Fruit fly (Drosophila melanogaster) whole organism, adult: ENCODE data around the gene CG6231.

ENCODE experiments used
- CG11617 ChIP-seq: fragments of 200-800 bp; sonication (Bioruptor generic); optimal IDR thresholded peaks from 2 replicates; lab custom pipeline; 2017; ENCODE audit warnings: mild to moderate bottlenecking, missing biosample characterization, missing genetic modification reagents, missing genetic modification characterization
- CG12768 ChIP-seq: fragments of 200-800 bp; sonication (Bioruptor generic); optimal IDR thresholded peaks from 2 replicates; lab custom pipeline; 2017; ENCODE audit warnings: missing biosample characterization, missing genetic modification characterization, mild to moderate bottlenecking, moderate library complexity, missing genetic modification reagents
- CG14711 ChIP-seq: fragments of 200-800 bp; sonication (Bioruptor generic); optimal IDR thresholded peaks from 2 replicates; lab custom pipeline; 2018; ENCODE audit warnings: missing biosample characterization, mild to moderate bottlenecking, missing genetic modification characterization, moderate library complexity
- CG1620 ChIP-seq: fragments of 200-800 bp; sonication (Bioruptor generic); optimal IDR thresholded peaks from 2 replicates; lab custom pipeline; 2016; ENCODE audit warnings: missing biosample characterization, missing genetic modification characterization
- CG33017 ChIP-seq: fragments of 200-800 bp; sonication (Bioruptor generic); optimal IDR thresholded peaks from 2 replicates; lab custom pipeline; 2018; ENCODE audit warnings: missing biosample characterization, mild to moderate bottlenecking, missing genetic modification characterization, moderate library complexity
- CG5204 ChIP-seq: fragments of 200-800 bp; sonication (Bioruptor generic); optimal IDR thresholded peaks from 2 replicates; lab custom pipeline; 2016; ENCODE audit warnings: missing biosample characterization, missing genetic modification characterization
- CG7045 ChIP-seq: fragments of 200-800 bp; sonication (Bioruptor generic); optimal IDR thresholded peaks from 2 replicates; lab custom pipeline; 2017; ENCODE audit warnings: missing biosample characterization, mild to moderate bottlenecking, missing genetic modification characterization
- CG7101 ChIP-seq: fragments of 200-800 bp; sonication (Bioruptor generic); optimal IDR thresholded peaks from 2 replicates; lab custom pipeline; 2018; ENCODE audit warnings: missing biosample characterization, mild to moderate bottlenecking, missing genetic modification characterization, moderate library complexity
- Clk ChIP-seq: fragments of 200-800 bp; sonication (Bioruptor generic); optimal IDR thresholded peaks from 2 replicates; lab custom pipeline; 2017; ENCODE audit warnings: missing biosample characterization, missing genetic modification characterization
- Crg-1 ChIP-seq: fragments of 200-800 bp; sonication (Bioruptor generic); optimal IDR thresholded peaks from 2 replicates; lab custom pipeline; 2016; ENCODE audit warnings: missing biosample characterization, missing genetic modification characterization
- Hr96 ChIP-seq: fragments of 200-800 bp; sonication (Bioruptor generic); optimal IDR thresholded peaks from 2 replicates; lab custom pipeline; 2016; ENCODE audit warnings: missing biosample characterization, missing genetic modification characterization
- Mnt ChIP-seq: fragments of 200-800 bp; sonication (Bioruptor generic); optimal IDR thresholded peaks from 2 replicates; lab custom pipeline; 2016; ENCODE audit warnings: missing biosample characterization, mild to moderate bottlenecking, missing genetic modification characterization
- bab1 ChIP-seq: fragments of 200-800 bp; sonication (Bioruptor generic); optimal IDR thresholded peaks from 3 replicates; lab custom pipeline; 2019; ENCODE audit warnings: missing biosample characterization, mild to moderate bottlenecking, missing genetic modification characterization, moderate library complexity
- cic ChIP-seq: fragments of 200-800 bp; sonication (Bioruptor generic); optimal IDR thresholded peaks from 2 replicates; lab custom pipeline; 2017; ENCODE audit warnings: missing biosample characterization, mild to moderate bottlenecking, missing genetic modification characterization, moderate library complexity
- cnc ChIP-seq, 2 experiments: fragments of >200 bp; optimal IDR thresholded peaks; 2 replicates each; lab custom pipeline; 2017
- kay ChIP-seq: fragments of 200-800 bp; sonication (Bioruptor generic); peaks from one replicate; lab custom pipeline; 2016; ENCODE audit warnings: missing biosample characterization, missing genetic modification characterization, borderline replicate concordance
- ovo ChIP-seq: fragments of 200-800 bp; sonication (Bioruptor generic); optimal IDR thresholded peaks from 2 replicates; lab custom pipeline; 2016; ENCODE audit warnings: missing biosample characterization, missing genetic modification characterization
- pad ChIP-seq: fragments of 200-800 bp; sonication (Bioruptor generic); optimal IDR thresholded peaks from 3 replicates; lab custom pipeline; 2017; ENCODE audit warnings: missing biosample characterization, missing genetic modification characterization, mild to moderate bottlenecking, moderate library complexity, missing genetic modification reagents
- tj ChIP-seq: fragments of 200-800 bp; sonication (Bioruptor generic); optimal IDR thresholded peaks from 3 replicates; lab custom pipeline; 2017; ENCODE audit warnings: missing biosample characterization, mild to moderate bottlenecking, missing genetic modification characterization, moderate library complexity
- toe ChIP-seq: fragments of 200-800 bp; sonication (Bioruptor generic); optimal IDR thresholded peaks from 2 replicates; lab custom pipeline; 2016; ENCODE audit warnings: missing biosample characterization, missing genetic modification characterization

CG6231 gene

DNA sequence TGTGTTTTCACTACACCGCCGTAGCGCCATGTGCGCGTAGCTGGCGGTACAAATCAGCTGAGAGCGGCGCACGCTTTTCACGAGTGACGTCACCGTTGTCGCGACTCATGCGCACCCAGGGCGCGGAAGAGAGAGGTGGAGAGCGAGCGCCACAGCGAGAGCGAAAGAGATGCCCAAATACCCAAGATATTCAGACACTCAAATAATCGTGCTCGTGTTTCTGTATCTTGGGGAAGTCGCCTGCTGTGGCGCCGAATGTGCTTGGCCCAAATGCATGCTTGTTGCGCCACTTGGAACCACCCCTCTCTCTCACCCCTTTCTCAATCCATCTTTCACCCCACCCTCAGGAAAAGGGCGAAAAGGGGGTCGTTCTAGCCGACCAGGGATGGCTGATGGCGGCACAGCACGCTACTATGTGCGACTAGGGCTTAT, at the start of gene CG6231:
Gene CG6231 (minus strand): TSS at position 34 of the 432 bp plus-strand sequence.
- no peak for TF ChIP-seq pad (GFP tag; lab: Kevin White, UChicago)
- TF ChIP-seq Mnt: peak; percentile 76

DNA sequence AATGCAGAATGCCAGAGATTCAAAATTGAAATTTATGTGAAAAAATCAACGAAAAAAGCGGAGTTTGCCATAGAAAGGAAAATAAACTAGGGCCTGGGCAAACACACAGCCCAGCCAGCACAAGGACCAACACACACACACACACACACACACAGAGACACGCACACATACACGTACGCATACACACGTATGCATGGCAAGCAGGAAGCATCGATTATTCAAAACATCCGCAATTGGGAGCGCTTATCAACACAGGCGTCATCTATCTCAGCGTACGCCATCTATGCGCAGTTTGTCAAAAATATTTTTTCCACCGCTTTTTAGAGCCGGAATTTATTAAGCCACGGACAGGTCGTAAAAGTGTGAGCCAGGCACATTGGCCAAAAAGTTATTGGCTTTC, 47.3 kb upstream of the CG6231 start:
- TF ChIP-seq tj (GFP tag; lab: Kevin White, UChicago) (no peak), CG11617 (GFP tag; lab: Kevin White, UChicago) (no peak), CG7101 (tag; lab: Kevin White, UChicago) (no peak), toe (GFP tag; lab: Kevin White, UChicago) (no peak), cic (GFP tag; lab: Kevin White, UChicago) (no peak), CG14711 (tag; lab: Kevin White, UChicago) (no peak), CG12768 (GFP tag; lab: Kevin White, UChicago) (no peak), Hr96 (GFP tag; lab: Kevin White, UChicago) (no peak)

dm6 chr3R:19672905-19673304, 40.4 kb upstream of the CG6231 start:
- TF ChIP-seq CG5204 (GFP tag; lab: Kevin White, UChicago): no peak
- no peak for TF ChIP-seq Hr96 (GFP tag; lab: Kevin White, UChicago)

DNA sequence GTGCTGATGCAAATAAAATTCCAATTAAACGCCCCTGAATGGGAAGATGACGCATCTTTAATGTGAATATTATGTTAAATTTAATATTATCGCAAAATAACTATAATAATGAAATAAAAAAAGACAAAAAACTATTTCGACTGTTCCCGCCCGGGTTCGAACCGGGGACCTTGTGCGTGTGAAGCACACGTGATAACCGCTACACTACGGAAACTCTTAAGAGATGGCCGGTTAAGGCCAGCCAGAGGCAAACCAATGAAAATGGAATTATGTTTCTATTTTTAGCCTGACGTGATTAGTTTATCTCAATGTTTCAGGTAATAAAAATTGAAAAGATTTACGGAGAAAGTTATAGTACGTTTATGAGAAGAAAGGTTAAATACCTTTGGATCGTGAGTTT, 39.6 kb upstream of the CG6231 start:
- TF ChIP-seq CG1620 (GFP tag; lab: Kevin White, UChicago): no peak
- no peak for TF ChIP-seq Crg-1 (GFP tag; lab: Kevin White, UChicago)
- no peak for TF ChIP-seq CG11617 (GFP tag; lab: Kevin White, UChicago)
- no peak for TF ChIP-seq ovo (GFP tag; lab: Kevin White, UChicago)
- no peak for TF ChIP-seq toe (GFP tag; lab: Kevin White, UChicago)

DNA sequence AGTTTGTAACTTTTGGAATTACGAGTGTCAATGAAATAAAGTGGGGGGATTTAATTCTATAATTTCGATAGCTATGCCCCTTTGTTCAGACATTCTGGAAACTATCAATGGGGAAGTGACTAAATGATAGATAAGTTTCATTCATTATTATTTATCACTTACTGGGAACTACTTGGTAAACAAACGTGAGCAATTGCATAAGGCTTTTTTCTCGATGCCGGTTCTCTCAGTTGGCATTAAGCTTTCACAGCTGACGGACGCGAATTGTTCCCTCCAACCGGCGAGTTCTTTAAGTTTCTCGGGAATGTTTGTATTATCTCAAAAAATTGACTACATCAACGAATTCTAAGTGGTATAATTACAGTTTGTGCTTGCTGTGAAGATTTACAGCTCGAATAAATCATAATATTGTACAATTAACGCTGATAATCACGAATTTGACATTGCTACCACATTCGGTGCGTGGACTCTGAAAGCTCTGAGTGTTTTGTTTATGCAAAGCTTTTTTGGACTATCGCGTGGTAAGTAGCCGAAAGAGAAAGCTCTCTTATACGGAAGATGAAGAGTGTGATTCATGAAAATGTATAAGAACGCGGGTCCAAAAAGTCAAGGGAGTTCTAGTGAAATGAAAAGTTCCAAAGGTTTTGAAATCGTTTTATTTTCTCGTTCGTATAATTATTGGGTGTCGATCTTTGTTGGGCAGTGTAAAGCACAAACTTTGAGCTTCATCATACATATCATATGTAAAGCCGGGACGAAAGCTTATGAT, 38.9 kb upstream of the CG6231 start, which contains the start of gene Naam:
Gene Naam (plus strand): TSS at position 228 of the 769 bp plus-strand sequence.
- TF ChIP-seq Crg-1 (GFP tag; lab: Kevin White, UChicago): no peak
- peak; percentile 28 for TF ChIP-seq toe (GFP tag; lab: Kevin White, UChicago)
- peak; percentile 15 for TF ChIP-seq tj (GFP tag; lab: Kevin White, UChicago)
- no peak for TF ChIP-seq ovo (GFP tag; lab: Kevin White, UChicago)
- TF ChIP-seq cic (GFP tag; lab: Kevin White, UChicago): peak; percentile 82
- TF ChIP-seq kay: peak; percentile 66
- TF ChIP-seq Clk (GFP tag; lab: Kevin White, UChicago): no peak
- TF ChIP-seq CG12768 (GFP tag; lab: Kevin White, UChicago): peak; percentile 29
- peak; percentile 27 for TF ChIP-seq pad (GFP tag; lab: Kevin White, UChicago)
- no peak for TF ChIP-seq CG1620 (GFP tag; lab: Kevin White, UChicago)
- peak; percentile 37 for TF ChIP-seq CG5204 (GFP tag; lab: Kevin White, UChicago)
- no peak for TF ChIP-seq cnc (optimal IDR thresholded peaks at IDR 0.05; lab: Kevin White, UChicago)
- TF ChIP-seq CG33017 (tag; lab: Kevin White, UChicago): peak; percentile 32
- peak; percentile 56 for TF ChIP-seq CG14711 (tag; lab: Kevin White, UChicago)
- peak; percentile 56 for TF ChIP-seq Mnt
- peak; percentile 28 for TF ChIP-seq Hr96 (GFP tag; lab: Kevin White, UChicago)
- peak; percentile 58 for TF ChIP-seq CG7101 (tag; lab: Kevin White, UChicago)
- peak; percentile 30 for TF ChIP-seq CG11617 (GFP tag; lab: Kevin White, UChicago)

dm6 chr3R:19664713-19665112, 32.2 kb upstream of the CG6231 start, which contains the start of gene CG7432:
Gene CG7432 (plus strand): TSS chr3R:19665007.
- no peak for TF ChIP-seq ovo (GFP tag; lab: Kevin White, UChicago)
- TF ChIP-seq Hr96 (GFP tag; lab: Kevin White, UChicago): no peak
- no peak for TF ChIP-seq CG7045
- TF ChIP-seq kay: no peak
- TF ChIP-seq cic (GFP tag; lab: Kevin White, UChicago): no peak
- no peak for TF ChIP-seq toe (GFP tag; lab: Kevin White, UChicago)

- TF ChIP-seq cic (GFP tag; lab: Kevin White, UChicago) (no peak), cnc (optimal IDR thresholded peaks at IDR 0.05; lab: Kevin White, UChicago) (no peak), kay (no peak), CG1620 (GFP tag; lab: Kevin White, UChicago) (no peak), Hr96 (GFP tag; lab: Kevin White, UChicago) (no peak), Clk (GFP tag; lab: Kevin White, UChicago) (no peak), CG14711 (tag; lab: Kevin White, UChicago) (no peak), CG33017 (tag; lab: Kevin White, UChicago) (no peak), CG12768 (GFP tag; lab: Kevin White, UChicago) (no peak), pad (GFP tag; lab: Kevin White, UChicago) (no peak), CG7101 (tag; lab: Kevin White, UChicago) (no peak), bab1 (GFP tag; lab: Kevin White, UChicago) (no peak), CG11617 (GFP tag; lab: Kevin White, UChicago) (no peak), toe (GFP tag; lab: Kevin White, UChicago) (no peak), Mnt (no peak), Crg-1 (GFP tag; lab: Kevin White, UChicago) (no peak), CG7045 (no peak)
Observed at dm6 chr3R:19659448-19659847, 26.9 kb upstream of the CG6231 start, which contains the start of gene ort. Gene ort (plus strand): TSS chr3R:19659748.
